Worm (Caenorhabditis elegans) whole organism, early embryonic: ENCODE results near the gene pcyt-1.

Source experiments
- ama-1 ChIP-seq: fragments of 150-350 bp; optimal IDR thresholded peaks from 2 replicates; lab custom pipeline; 2014
- ceh-13 ChIP-seq: fragments of 200-800 bp; sonication (Bioruptor generic); optimal IDR thresholded peaks from 2 replicates; lab custom pipeline; 2018; ENCODE audit warnings: mild to moderate bottlenecking, missing genetic modification characterization, missing compliant biosample characterization
- ceh-36 ChIP-seq: sonication (generic microtip); optimal IDR thresholded peaks from 2 replicates; lab custom pipeline; 2016; ENCODE audit warnings: missing genetic modification characterization, inconsistent platforms, missing compliant biosample characterization
- ets-7 ChIP-seq: sonication (generic microtip); optimal IDR thresholded peaks from 2 replicates; lab custom pipeline; 2016; ENCODE audit warnings: missing genotype, missing genetic modification characterization, missing compliant biosample characterization
- flt-1 ChIP-seq: fragments of 200-800 bp; sonication (Bioruptor generic); IDR thresholded peaks from 2 replicates; pipeline ENCODE4 v1.3.6; 2022; ENCODE audit warnings: missing genetic modification characterization, missing compliant biosample characterization
- hmbx-1 ChIP-seq: sonication (generic microtip); optimal IDR thresholded peaks from 2 replicates; lab custom pipeline; 2016; ENCODE audit warnings: mild to moderate bottlenecking, missing genetic modification characterization, missing compliant biosample characterization
- pes-1 ChIP-seq: fragments of 200-800 bp; sonication (Bioruptor generic); IDR thresholded peaks from 2 replicates; pipeline ENCODE4 v1.3.6; 2022; ENCODE audit warnings: missing genetic modification reagents, missing genetic modification characterization, missing compliant biosample characterization
- tra-4 ChIP-seq: sonication (generic microtip); optimal IDR thresholded peaks from 2 replicates; lab custom pipeline; 2017; ENCODE audit warnings: missing genetic modification characterization, missing compliant biosample characterization

ce11 chrX:7577458-7578158, 5.5 kb downstream of the pcyt-1 start:
- TF ChIP-seq ceh-36 (tag; lab: Kevin White, UChicago) (no peak), flt-1 (GFP tag; lab: Robert Waterston, UW) (no peak), hmbx-1 (tag; lab: Kevin White, UChicago) (no peak), pes-1 (GFP tag; lab: Robert Waterston, UW) (no peak), ama-1 (lab: Kevin White, UChicago) (no peak), tra-4 (no peak), ceh-13 (GFP tag; lab: Kevin White, UChicago) (no peak), ets-7 (no peak)
